Fruit fly (Drosophila melanogaster) S2 (cell line): Measurements from ENCODE around the gene mio.

Experiments used
- CG8478 ChIP-seq: fragments of >200 bp; optimal IDR thresholded peaks from 2 replicates; lab custom pipeline; 2018
- CTCF ChIP-seq, 2 experiments: fragments of >200 bp; optimal IDR thresholded peaks; 2 replicates each; lab custom pipeline; 2018

- TF ChIP-seq CTCF (optimal IDR thresholded peaks at IDR 0.05; lab: Kevin White, UChicago) (no peak), CG8478 (lab: Kevin White, UChicago) (no peak)
These were observed 35.0 kb upstream of the mio start for dm6 chr2L:2181971-2182643.
